Fruit fly (Drosophila melanogaster) whole organism, embryonic: Measurements from ENCODE around the gene unc-119.

Experiments
- Aef1 ChIP-seq: fragments of 200-800 bp; sonication (Bioruptor generic); IDR thresholded peaks from 3 replicates; pipeline ENCODE4 v1.3.6; 2022; ENCODE audit warnings: missing biosample characterization, missing genetic modification characterization
- Atf3 ChIP-seq: fragments of 200-800 bp; sonication (Bioruptor generic); optimal IDR thresholded peaks from 3 replicates; lab custom pipeline; 2016; ENCODE audit warnings: missing biosample characterization, missing genetic modification characterization
- Atf6 ChIP-seq: fragments of 200-800 bp; sonication (Bioruptor generic); IDR thresholded peaks from 2 replicates; pipeline ENCODE4 v1.3.6; 2022; ENCODE audit warnings: missing biosample characterization, missing genetic modification characterization
- Bteb2 ChIP-seq: fragments of 200-800 bp; sonication (Bioruptor generic); optimal IDR thresholded peaks from 2 replicates; lab custom pipeline; 2016; ENCODE audit warnings: missing biosample characterization, missing genetic modification characterization
- CG10366 ChIP-seq: fragments of 200-800 bp; sonication (Bioruptor generic); IDR thresholded peaks from 2 replicates; pipeline ENCODE4 v1.3.6; 2022; ENCODE audit warnings: missing biosample characterization, missing genetic modification characterization
- CG12236 ChIP-seq: fragments of 200-800 bp; sonication (Bioruptor generic); optimal IDR thresholded peaks from 2 replicates; lab custom pipeline; 2016; ENCODE audit warnings: missing biosample characterization, missing genetic modification characterization
- CG1233 ChIP-seq: fragments of 200-800 bp; sonication (Bioruptor generic); optimal IDR thresholded peaks from 4 replicates; lab custom pipeline; 2018; ENCODE audit warnings: missing biosample characterization, mild to moderate bottlenecking, missing genetic modification characterization
- CG13287 ChIP-seq: fragments of 200-800 bp; sonication (Bioruptor generic); IDR thresholded peaks from 2 replicates; pipeline ENCODE4 v1.3.6; 2022; ENCODE audit warnings: missing biosample characterization, missing genetic modification characterization; ENCODE audit not compliant: partially characterized antibody
- CG14014 ChIP-seq: fragments of 200-800 bp; sonication (Bioruptor generic); IDR thresholded peaks from 2 replicates; pipeline ENCODE4 v1.3.6; 2022; ENCODE audit warnings: missing biosample characterization, missing genetic modification characterization
- CG15269 ChIP-seq: fragments of 200-800 bp; sonication (Bioruptor generic); optimal IDR thresholded peaks from 2 replicates; lab custom pipeline; 2018; ENCODE audit warnings: missing biosample characterization, mild to moderate bottlenecking, missing genetic modification characterization, moderate library complexity
- CG17361 ChIP-seq: fragments of 200-800 bp; sonication (Bioruptor generic); IDR thresholded peaks from 3 replicates; pipeline ENCODE4 v1.3.6; 2022; ENCODE audit warnings: missing biosample characterization, missing genetic modification characterization
- CG17385 ChIP-seq: fragments of 200-800 bp; sonication (Bioruptor generic); optimal IDR thresholded peaks from 3 replicates; lab custom pipeline; 2018; ENCODE audit warnings: missing biosample characterization, mild to moderate bottlenecking, missing genetic modification characterization
- CG1792 ChIP-seq: fragments of 200-800 bp; sonication (Bioruptor generic); optimal IDR thresholded peaks from 2 replicates; lab custom pipeline; 2016; ENCODE audit warnings: missing biosample characterization, missing genetic modification characterization
- CG18476 ChIP-seq: fragments of 200-800 bp; sonication (Bioruptor generic); optimal IDR thresholded peaks from 2 replicates; lab custom pipeline; 2016; ENCODE audit warnings: missing biosample characterization, mild to moderate bottlenecking, missing genetic modification characterization
- CG30431 ChIP-seq: fragments of 200-800 bp; sonication (Bioruptor generic); optimal IDR thresholded peaks from 2 replicates; lab custom pipeline; 2017; ENCODE audit warnings: missing biosample characterization, missing genetic modification characterization
- CG3065 ChIP-seq: fragments of 200-800 bp; sonication (Bioruptor generic); optimal IDR thresholded peaks from 2 replicates; lab custom pipeline; 2016; ENCODE audit warnings: missing biosample characterization, missing genetic modification characterization
- CG3163 ChIP-seq: fragments of 200-800 bp; sonication (Bioruptor generic); optimal IDR thresholded peaks from 3 replicates; lab custom pipeline; 2016; ENCODE audit warnings: missing biosample characterization, missing genetic modification characterization
- CG34422 ChIP-seq: fragments of 200-800 bp; sonication (Bioruptor generic); IDR thresholded peaks from 3 replicates; pipeline ENCODE4 v1.3.6; 2022; ENCODE audit warnings: missing biosample characterization, missing genetic modification characterization
- CG3726 ChIP-seq: fragments of 200-800 bp; sonication (Bioruptor generic); IDR thresholded peaks from 3 replicates; pipeline ENCODE4, ENCODE4 v1.3.6; 2022; ENCODE audit warnings: missing biosample characterization, missing genetic modification characterization
- CG3847 ChIP-seq: fragments of 200-800 bp; sonication (Bioruptor generic); IDR thresholded peaks from 2 replicates; pipeline ENCODE4 v1.3.6; 2022; ENCODE audit warnings: missing biosample characterization, missing genetic modification characterization
- CG4820 ChIP-seq: fragments of 200-800 bp; sonication (Bioruptor generic); optimal IDR thresholded peaks from 3 replicates; lab custom pipeline; 2016; ENCODE audit warnings: missing biosample characterization, missing genetic modification characterization
- CG6254 ChIP-seq: fragments of 200-800 bp; sonication (Bioruptor generic); optimal IDR thresholded peaks from 3 replicates; lab custom pipeline; 2017; ENCODE audit warnings: mild to moderate bottlenecking, missing biosample characterization, missing genetic modification reagents, missing genetic modification characterization
- CG7372 ChIP-seq: fragments of 200-800 bp; sonication (Bioruptor generic); IDR thresholded peaks from 2 replicates; pipeline ENCODE4 v1.3.6; 2022; ENCODE audit warnings: missing biosample characterization, missing genetic modification characterization
- CG7839 ChIP-seq: fragments of 200-800 bp; sonication (Bioruptor generic); optimal IDR thresholded peaks from 3 replicates; lab custom pipeline; 2018; ENCODE audit warnings: missing biosample characterization, mild to moderate bottlenecking, missing genetic modification characterization, moderate library complexity
- CG9437 ChIP-seq: fragments of 200-800 bp; sonication (Bioruptor generic); optimal IDR thresholded peaks from 2 replicates; lab custom pipeline; 2018; ENCODE audit warnings: missing biosample characterization, mild to moderate bottlenecking, missing genetic modification characterization
- CG9932 ChIP-seq: fragments of 200-800 bp; sonication (Bioruptor generic); IDR thresholded peaks from 2 replicates; pipeline ENCODE4 v1.3.6; 2022; ENCODE audit warnings: missing biosample characterization, missing genetic modification characterization
- Dek ChIP-seq: fragments of 200-800 bp; sonication (Bioruptor generic); optimal IDR thresholded peaks from 3 replicates; lab custom pipeline; 2019; ENCODE audit warnings: missing biosample characterization, mild to moderate bottlenecking, missing genetic modification characterization, moderate library complexity
- Drgx ChIP-seq: fragments of 200-800 bp; sonication (Bioruptor generic); IDR thresholded peaks from 2 replicates; pipeline ENCODE4 v1.3.6; 2022; ENCODE audit warnings: missing biosample characterization, missing genetic modification characterization
- Fer1 ChIP-seq: fragments of 200-800 bp; sonication (Bioruptor generic); optimal IDR thresholded peaks from 2 replicates; lab custom pipeline; 2017; ENCODE audit warnings: missing biosample characterization, mild to moderate bottlenecking, missing genetic modification characterization
- Gug ChIP-seq: fragments of 200-800 bp; sonication (Bioruptor generic); IDR thresholded peaks from 4 replicates; pipeline ENCODE4 v1.3.6; 2022; ENCODE audit warnings: missing biosample characterization, missing genetic modification characterization
- HLHmδ ChIP-seq: fragments of 200-800 bp; sonication (Bioruptor generic); optimal IDR thresholded peaks from 2 replicates; lab custom pipeline; 2018; ENCODE audit warnings: missing biosample characterization, mild to moderate bottlenecking, missing genetic modification characterization, moderate library complexity
- Hr3 ChIP-seq: fragments of 200-800 bp; sonication (Bioruptor generic); optimal IDR thresholded peaks from 3 replicates; lab custom pipeline; 2016; ENCODE audit warnings: missing biosample characterization, missing genetic modification characterization
- Jarid2 ChIP-seq: fragments of 200-800 bp; sonication (Bioruptor generic); optimal IDR thresholded peaks from 3 replicates; lab custom pipeline; 2017; ENCODE audit warnings: mild to moderate bottlenecking, missing biosample characterization, missing genetic modification reagents, missing genetic modification characterization
- Myb ChIP-seq: fragments of 200-800 bp; sonication (Bioruptor generic); optimal IDR thresholded peaks from 2 replicates; lab custom pipeline; 2016; ENCODE audit warnings: missing biosample characterization, missing genetic modification characterization
- Optix ChIP-seq: fragments of 200-800 bp; sonication (Bioruptor generic); IDR thresholded peaks from 3 replicates; pipeline ENCODE4 v1.3.6; 2022; ENCODE audit warnings: missing biosample characterization, missing genetic modification characterization
- PHDP ChIP-seq: fragments of 200-800 bp; sonication (Bioruptor generic); optimal IDR thresholded peaks from 3 replicates; lab custom pipeline; 2018; ENCODE audit warnings: missing biosample characterization, mild to moderate bottlenecking, missing genetic modification characterization, moderate library complexity
- Side ChIP-seq: fragments of 200-800 bp; sonication (Bioruptor generic); optimal IDR thresholded peaks from 2 replicates; lab custom pipeline; 2016; ENCODE audit warnings: missing biosample characterization, missing genetic modification characterization
- Sox102F ChIP-seq: fragments of 200-800 bp; sonication (Bioruptor generic); optimal IDR thresholded peaks from 2 replicates; lab custom pipeline; 2018; ENCODE audit warnings: missing biosample characterization, mild to moderate bottlenecking, missing genetic modification characterization, moderate library complexity
- Usf ChIP-seq: fragments of 200-800 bp; sonication (Bioruptor generic); optimal IDR thresholded peaks from 2 replicates; lab custom pipeline; 2017; ENCODE audit warnings: missing genotype, missing biosample characterization, missing genetic modification characterization
- Vsx1 ChIP-seq: fragments of 200-800 bp; sonication (Bioruptor generic); optimal IDR thresholded peaks from 2 replicates; lab custom pipeline; 2017; ENCODE audit warnings: missing biosample characterization, mild to moderate bottlenecking, missing genetic modification characterization, missing genetic modification reagents
- Xrp1 ChIP-seq: fragments of 200-800 bp; sonication (Bioruptor generic); IDR thresholded peaks from 2 replicates; pipeline ENCODE4 v1.3.6; 2022; ENCODE audit warnings: missing biosample characterization, missing genetic modification characterization
- br ChIP-seq: fragments of >200 bp; optimal IDR thresholded peaks from 2 replicates; lab custom pipeline; 2017
- crc ChIP-seq: fragments of 200-800 bp; sonication (Bioruptor generic); optimal IDR thresholded peaks from 2 replicates; lab custom pipeline; 2016; ENCODE audit warnings: missing biosample characterization, missing genetic modification characterization
- dati ChIP-seq: fragments of 200-800 bp; sonication (Bioruptor generic); IDR thresholded peaks from 2 replicates; pipeline ENCODE4 v1.3.6; 2022; ENCODE audit warnings: missing biosample characterization, missing genetic modification characterization
- en ChIP-seq: fragments of 200-800 bp; sonication (Bioruptor generic); optimal IDR thresholded peaks from 2 replicates; lab custom pipeline; 2016; ENCODE audit warnings: missing biosample characterization, missing genetic modification characterization
- hkb ChIP-seq, 2 experiments: fragments of 200-800 bp in 1 of 2; fragments of >200 bp in 1 of 2; sonication (Bioruptor generic) in 1 of 2; IDR thresholded peaks in 1 of 2; optimal IDR thresholded peaks in 1 of 2; 2 replicates each; pipeline versions ENCODE4 v1.3.6 to Lab custom; 2017 to 2022; ENCODE audit warnings: missing biosample characterization in 1 of 2, missing genetic modification characterization in 1 of 2
- mirr ChIP-seq: fragments of 200-800 bp; sonication (Bioruptor generic); optimal IDR thresholded peaks from 3 replicates; lab custom pipeline; 2018; ENCODE audit warnings: missing biosample characterization, mild to moderate bottlenecking, missing genetic modification characterization
- pum ChIP-seq: fragments of 200-800 bp; sonication (Bioruptor generic); optimal IDR thresholded peaks from 2 replicates; lab custom pipeline; 2016; ENCODE audit warnings: missing biosample characterization, missing genetic modification characterization
- slp2 ChIP-seq: fragments of 200-800 bp; sonication (Bioruptor generic); optimal IDR thresholded peaks from 2 replicates; lab custom pipeline; 2016; ENCODE audit warnings: missing biosample characterization, missing genetic modification characterization
- vvl ChIP-seq: fragments of 200-800 bp; sonication (Bioruptor generic); IDR thresholded peaks from 2 replicates; pipeline ENCODE4 v1.3.6; 2022; ENCODE audit warnings: missing biosample characterization, missing genetic modification characterization

The unc-119 gene

DNA sequence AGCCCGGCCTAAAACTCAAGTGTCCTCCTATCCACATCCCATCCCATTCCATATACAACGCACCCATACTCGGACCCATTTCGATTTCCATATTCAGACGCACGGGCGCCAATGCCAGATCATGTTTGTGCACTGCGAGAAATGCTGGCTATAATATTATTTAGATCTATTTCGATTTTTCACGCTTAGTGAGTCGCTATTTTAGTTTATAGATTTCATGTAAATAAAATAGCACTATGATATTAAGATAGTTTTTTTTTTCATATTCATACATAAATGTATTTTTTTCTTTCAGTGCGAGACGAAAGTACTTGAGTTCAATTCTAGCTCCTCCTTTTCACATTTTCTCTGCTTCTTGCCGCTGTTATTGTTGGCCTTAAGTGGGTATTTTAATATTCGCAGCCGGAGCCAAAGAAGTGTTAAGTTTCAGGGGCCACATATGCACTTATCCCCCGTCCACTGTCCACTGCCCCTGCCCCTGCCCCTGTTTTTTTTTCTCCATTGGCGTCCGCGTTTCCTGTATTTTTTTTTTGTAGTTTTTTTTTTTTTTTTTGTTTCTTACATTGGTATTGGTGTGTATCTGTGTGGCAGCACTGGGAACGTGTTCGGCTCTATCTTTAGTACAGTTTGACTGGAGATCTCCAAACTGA lies 877 bp upstream of the unc-119 start:
- peak; percentile 54 for TF ChIP-seq Usf (GFP tag; lab: Kevin White, UChicago)
- TF ChIP-seq pum (GFP tag; lab: Kevin White, UChicago) = peak; percentile 36
- no peak for TF ChIP-seq br (lab: Kevin White, UChicago)
- TF ChIP-seq Side (GFP tag; lab: Kevin White, UChicago) = peak; percentile 26
- TF ChIP-seq CG14014 (GFP tag; lab: Robert Waterston, UW) = peak; percentile 50; the same call in 1 of the 2 replicates
- peak; percentile 40 for TF ChIP-seq Atf3
- peak; percentile 69; the same call in 1 of the 2 replicates for TF ChIP-seq Drgx (GFP tag; lab: Robert Waterston, UW)
- peak; percentile 40 for TF ChIP-seq CG12236 (GFP tag; lab: Kevin White, UChicago)
- TF ChIP-seq CG4820 (GFP tag; lab: Kevin White, UChicago) = peak; percentile 78
- no peak for TF ChIP-seq Dek (tag; lab: Kevin White, UChicago)
- peak; percentile 55 for TF ChIP-seq CG3847
- no peak for TF ChIP-seq CG3163
- TF ChIP-seq PHDP (tag; lab: Kevin White, UChicago) = peak; percentile 76
- no peak for TF ChIP-seq Myb
- peak; percentile 68 for TF ChIP-seq CG30431 (GFP tag; lab: Kevin White, UChicago)
- TF ChIP-seq Xrp1 = peak; percentile 93
- peak; percentile 55 for TF ChIP-seq CG18476 (GFP tag; lab: Kevin White, UChicago)
- peak; percentile 55 for TF ChIP-seq CG9437 (GFP tag; lab: Kevin White, UChicago)
- peak; percentile 92 for TF ChIP-seq vvl (GFP tag; lab: Robert Waterston, UW)
- TF ChIP-seq CG1233 (GFP tag; lab: Kevin White, UChicago) = peak; percentile 69
- TF ChIP-seq CG3065 = peak; percentile 50
- TF ChIP-seq CG34422 (GFP tag; lab: Robert Waterston, UW) = peak; percentile 71; the same call in 2 of the 3 replicates
- TF ChIP-seq CG6254 (GFP tag; lab: Kevin White, UChicago) = peak; percentile 81
- no peak for TF ChIP-seq Aef1 (GFP tag; lab: Robert Waterston, UW)
- peak; percentile 53; the same call in 1 of the 2 replicates for TF ChIP-seq CG7372
- no peak for TF ChIP-seq CG13287 (GFP tag; lab: Robert Waterston, UW)
- TF ChIP-seq CG1792 (GFP tag; lab: Kevin White, UChicago) = peak; percentile 2
- TF ChIP-seq Jarid2 (GFP tag; lab: Kevin White, UChicago) = peak; percentile 26
- no peak for TF ChIP-seq slp2 (GFP tag; lab: Kevin White, UChicago)
- peak; percentile 75 for TF ChIP-seq CG17385 (GFP tag; lab: Kevin White, UChicago)
- TF ChIP-seq Gug = peak; percentile 40; the same call in 1 of the 4 replicates
- TF ChIP-seq HLHmδ = no peak
- TF ChIP-seq Hr3 (GFP tag; lab: Kevin White, UChicago) = peak; percentile 75
- TF ChIP-seq Bteb2 (GFP tag; lab: Kevin White, UChicago) = peak; percentile 58
- no peak for TF ChIP-seq en
- no peak for TF ChIP-seq mirr
- peak; percentile 62 for TF ChIP-seq CG10366 (GFP tag; lab: Robert Waterston, UW)
- TF ChIP-seq Sox102F (GFP tag; lab: Kevin White, UChicago) = peak; percentile 80
- peak; percentile 38; the same call in 1 of the 2 replicates for TF ChIP-seq dati (GFP tag; lab: Robert Waterston, UW)
- no peak for TF ChIP-seq hkb (optimal IDR thresholded peaks at IDR 0.05; lab: Kevin White, UChicago)
- TF ChIP-seq hkb (GFP tag; IDR thresholded peaks at IDR 0.05; lab: Robert Waterston, UW) = peak; percentile 69
- TF ChIP-seq CG7839 (tag; lab: Kevin White, UChicago) = peak; percentile 84
- no peak for TF ChIP-seq crc (GFP tag; lab: Kevin White, UChicago)
- peak; percentile 39; the same call in 1 of the 3 replicates for TF ChIP-seq Optix (GFP tag; lab: Robert Waterston, UW)
- peak; percentile 40 for TF ChIP-seq Fer1
- 0 out of 3 replicates have a peak, but pooled peaks have one; percentile 50 for TF ChIP-seq CG3726 (GFP tag; lab: Robert Waterston, UW)
- TF ChIP-seq CG17361 (GFP tag; lab: Robert Waterston, UW) = peak; percentile 83
- TF ChIP-seq CG15269 (tag; lab: Kevin White, UChicago) = peak; percentile 65
- no peak for TF ChIP-seq Atf6
- TF ChIP-seq CG9932 (GFP tag; lab: Robert Waterston, UW) = no peak
- TF ChIP-seq Vsx1 (GFP tag; lab: Kevin White, UChicago) = peak; percentile 1
